Worm (Caenorhabditis elegans): ENCODE measurements around the gene Y37D8A.6.

DNA sequence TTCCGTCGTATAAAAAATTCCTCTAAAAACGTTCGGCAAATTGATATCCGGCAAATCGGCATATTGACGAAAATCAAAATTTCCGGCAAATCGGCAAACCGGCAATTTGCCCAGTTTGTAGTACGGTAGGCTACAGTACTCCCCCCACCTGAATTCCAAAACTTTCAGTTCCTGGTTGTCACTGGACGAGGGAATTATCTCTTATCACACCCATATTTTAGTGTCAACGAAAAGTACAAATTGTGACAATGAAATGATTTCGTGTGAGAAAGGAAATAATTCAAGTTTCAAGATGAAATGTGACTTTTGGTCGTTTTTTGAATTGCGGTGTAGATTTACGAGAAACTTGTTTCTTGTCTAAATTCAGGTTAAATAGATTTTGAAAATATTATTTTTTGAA lies 37.0 kb downstream of the Y37D8A.6 start:
- TF ChIP-seq him-1 (tag; optimal IDR thresholded peaks at IDR 0.05) (no peak), W03F9.2 (tag; optimal IDR thresholded peaks at IDR 0.05) (no peak)
